Worm (Caenorhabditis elegans): ENCODE data around the gene Y41E3.7.
A peak's percentile ranks its signal among the peaks of the same experiment; 100 is the strongest.

Gene Y41E3.7

DNA sequence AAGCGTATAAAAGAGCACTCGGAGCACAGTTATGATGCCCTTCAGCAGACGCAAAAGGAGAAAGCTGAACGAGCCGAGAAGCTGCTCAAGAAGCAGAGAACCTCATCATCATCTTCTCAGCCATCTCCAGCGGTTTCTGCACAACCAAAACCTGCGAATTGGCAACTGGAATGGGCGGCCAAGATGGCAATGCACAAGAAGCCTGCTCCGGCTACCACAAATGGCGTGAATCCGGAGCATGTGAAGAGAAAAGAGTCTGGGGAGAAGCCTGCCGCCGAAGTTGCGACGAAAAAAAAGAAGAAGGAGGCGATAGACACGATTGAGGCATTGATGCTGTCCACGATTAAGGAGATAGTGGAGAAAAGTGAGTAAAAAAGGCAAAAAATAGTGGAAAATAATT lies 27.3 kb downstream of the Y41E3.7 start:
- TF ChIP-seq odd-2 (tag; optimal IDR thresholded peaks at IDR 0.05) = no peak
- TF ChIP-seq ceh-18 (tag; optimal IDR thresholded peaks at IDR 0.05) = no peak
- no peak for TF ChIP-seq eyg-1 (tag; optimal IDR thresholded peaks at IDR 0.05)
- TF ChIP-seq hlh-8 (tag; optimal IDR thresholded peaks at IDR 0.05) = no peak
- no peak for TF ChIP-seq ttx-3 (tag; optimal IDR thresholded peaks at IDR 0.05)
- no peak for TF ChIP-seq unc-3 (GFP tag; conservative IDR thresholded peaks at IDR 0.05)
- TF ChIP-seq unc-3 (tag; optimal IDR thresholded peaks at IDR 0.05) = no peak
- TF ChIP-seq nfya-1 (tag; optimal IDR thresholded peaks at IDR 0.05) = no peak
- no peak for TF ChIP-seq ceh-22 (tag; optimal IDR thresholded peaks at IDR 0.05)
- TF ChIP-seq T23F11.4 (GFP tag; optimal IDR thresholded peaks at IDR 0.05) = no peak
- TF ChIP-seq lin-11 (tag; optimal IDR thresholded peaks at IDR 0.05) = no peak
- TF ChIP-seq K02D7.2 (tag; optimal IDR thresholded peaks at IDR 0.05) = no peak

DNA sequence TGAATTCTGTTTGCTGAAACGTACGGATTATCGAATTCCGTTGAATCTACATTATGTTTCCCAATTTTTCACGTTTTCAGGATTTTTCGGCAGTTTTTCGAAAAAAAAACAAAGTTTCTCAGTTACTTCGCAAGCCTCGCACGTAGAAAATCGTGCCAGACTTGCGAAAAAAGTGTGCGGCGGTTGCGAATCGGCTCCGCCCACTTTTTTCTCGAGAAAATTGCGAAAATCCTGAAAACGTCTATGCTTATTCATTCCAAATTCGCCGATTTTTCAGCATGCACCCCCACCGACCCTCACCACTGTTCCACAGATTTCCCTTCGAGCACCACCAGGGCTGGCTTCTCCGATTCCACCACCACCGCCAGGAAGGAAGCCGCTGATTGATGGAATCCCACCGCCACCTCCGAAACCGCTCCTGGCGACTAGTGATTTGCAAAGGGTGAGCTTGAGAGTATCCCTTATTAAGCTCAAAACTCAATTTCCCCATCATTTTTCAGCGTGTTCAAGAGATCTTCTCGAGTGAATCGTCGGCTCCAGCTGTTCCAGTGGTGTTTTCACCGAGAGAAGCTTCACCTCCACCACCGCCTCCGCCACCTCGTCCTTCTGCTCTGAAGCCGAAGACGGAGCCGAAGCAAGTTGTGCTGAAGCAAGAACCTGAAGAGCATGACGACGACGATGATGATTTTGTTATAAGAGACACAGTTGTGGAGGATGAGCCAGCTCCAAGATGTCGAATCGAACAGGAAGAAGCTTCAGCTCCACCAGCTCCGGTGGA lies 28.5 kb downstream of the Y41E3.7 start:
- no peak for TF ChIP-seq zip-5 (tag; optimal IDR thresholded peaks at IDR 0.05)
- TF ChIP-seq lin-11 (tag; optimal IDR thresholded peaks at IDR 0.05) = no peak
- no peak for TF ChIP-seq pros-1 (tag; optimal IDR thresholded peaks at IDR 0.05)
- TF ChIP-seq K02D7.2 (tag; optimal IDR thresholded peaks at IDR 0.05) = no peak

DNA sequence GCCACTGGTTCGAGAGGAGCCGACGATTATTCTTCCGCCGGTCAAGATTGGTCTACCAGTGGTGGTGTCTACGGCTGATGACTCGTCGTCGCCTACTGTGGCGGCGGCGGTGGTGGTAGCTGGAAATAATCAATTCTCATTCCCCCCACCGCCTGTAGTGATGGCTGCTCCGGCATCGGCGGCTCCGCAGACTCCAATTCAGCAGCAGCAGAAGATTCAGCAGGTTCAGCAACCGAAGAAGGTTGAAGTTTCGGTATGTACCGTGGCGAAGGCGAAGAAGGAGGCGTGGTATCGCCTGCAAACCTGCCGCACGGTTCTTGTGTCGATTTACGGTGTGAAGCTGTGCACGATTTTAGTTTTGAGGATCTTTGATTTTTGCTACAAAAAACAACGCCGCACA lies 32.3 kb downstream of the Y41E3.7 start:
- TF ChIP-seq syd-9 (tag; optimal IDR thresholded peaks at IDR 0.05) = no peak
- no peak for TF ChIP-seq hlh-15 (tag; optimal IDR thresholded peaks at IDR 0.05)
- TF ChIP-seq unc-3 (GFP tag; conservative IDR thresholded peaks at IDR 0.05) = no peak
- no peak for TF ChIP-seq unc-3 (tag; optimal IDR thresholded peaks at IDR 0.05)
- TF ChIP-seq nfya-1 (tag; optimal IDR thresholded peaks at IDR 0.05) = no peak
- TF ChIP-seq ttx-3 (tag; optimal IDR thresholded peaks at IDR 0.05) = no peak
- no peak for TF ChIP-seq elt-4 (tag; optimal IDR thresholded peaks at IDR 0.05)
- no peak for TF ChIP-seq pha-2 (tag; optimal IDR thresholded peaks at IDR 0.05)
- no peak for TF ChIP-seq dmd-4 (tag; optimal IDR thresholded peaks at IDR 0.05; ENCODE audit: borderline replicate concordance)
- TF ChIP-seq lin-11 (tag; optimal IDR thresholded peaks at IDR 0.05) = no peak
- TF ChIP-seq ceh-9 (tag; optimal IDR thresholded peaks at IDR 0.05) = no peak
- no peak for TF ChIP-seq pax-1 (tag; optimal IDR thresholded peaks at IDR 0.05)

DNA sequence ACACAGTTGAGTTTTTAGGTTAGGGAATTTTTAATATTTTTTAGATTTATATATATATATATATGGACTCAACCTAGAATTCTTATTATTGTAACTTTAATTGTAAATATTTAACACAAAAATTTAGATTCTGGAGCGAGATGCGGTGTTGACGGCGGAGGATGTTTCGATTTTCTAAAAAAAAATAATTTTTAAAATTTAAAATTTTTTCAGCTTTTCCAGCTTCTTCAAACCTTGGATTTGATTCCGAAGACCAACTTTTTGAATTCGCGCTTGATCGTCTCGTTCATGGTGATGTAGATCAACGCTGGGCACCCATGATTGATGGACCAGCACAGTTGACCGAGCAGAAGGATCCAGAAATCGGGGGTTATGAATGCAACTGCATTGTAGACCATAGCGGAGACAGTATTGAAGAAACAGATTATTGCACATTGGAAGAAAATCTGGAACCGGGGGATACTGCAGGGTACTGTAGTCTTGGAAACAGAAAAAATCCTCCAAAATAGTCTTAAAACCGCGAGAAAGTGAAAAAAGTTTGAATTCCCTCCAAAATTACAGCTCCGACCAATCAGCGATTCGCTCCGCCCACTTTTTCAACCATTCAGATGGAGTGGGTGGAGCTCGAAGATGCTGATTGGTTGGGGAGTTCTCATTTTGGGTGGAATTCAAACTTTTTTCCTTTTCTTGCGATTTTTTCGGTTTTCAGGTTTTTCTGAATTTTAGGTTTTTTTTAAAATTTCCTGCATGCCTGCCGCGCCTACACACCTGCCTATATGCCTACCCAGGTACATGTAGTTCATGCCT lies 35.7 kb downstream of the Y41E3.7 start:
- TF ChIP-seq ref-2 (tag; optimal IDR thresholded peaks at IDR 0.05) = no peak
- TF ChIP-seq nfya-1 (tag; optimal IDR thresholded peaks at IDR 0.05) = peak; percentile 98

DNA sequence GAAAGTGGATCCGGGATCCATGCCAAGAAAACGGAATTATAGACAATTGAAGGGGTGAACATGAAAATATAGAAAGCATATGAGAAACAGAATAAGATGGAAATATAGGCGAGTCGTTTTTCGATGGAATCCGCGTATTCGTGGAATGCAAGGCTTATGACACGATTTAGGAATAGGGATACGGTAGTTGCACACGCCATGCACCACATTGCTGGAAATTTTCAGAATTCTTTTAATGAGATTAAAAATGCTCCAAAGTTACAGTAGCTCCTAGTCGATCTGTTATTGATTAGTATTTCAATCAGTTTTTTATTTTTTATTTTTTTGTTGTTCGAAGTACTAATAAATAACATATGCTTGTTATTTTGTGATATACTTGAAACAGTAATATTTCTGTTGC lies 37.2 kb downstream of the Y41E3.7 start:
- TF ChIP-seq dmd-4 (tag; optimal IDR thresholded peaks at IDR 0.05; ENCODE audit: borderline replicate concordance) (no peak), unc-3 (GFP tag; conservative IDR thresholded peaks at IDR 0.05) (no peak), unc-3 (tag; optimal IDR thresholded peaks at IDR 0.05) (no peak), ceh-24 (tag; optimal IDR thresholded peaks at IDR 0.05) (no peak), unc-55 (GFP tag; optimal IDR thresholded peaks at IDR 0.05) (no peak), eyg-1 (tag; optimal IDR thresholded peaks at IDR 0.05) (no peak), pat-9 (tag; optimal IDR thresholded peaks at IDR 0.05) (no peak), che-1 (tag; optimal IDR thresholded peaks at IDR 0.05) (no peak), nfya-1 (tag; optimal IDR thresholded peaks at IDR 0.05) (no peak), ttx-3 (tag; optimal IDR thresholded peaks at IDR 0.05) (no peak), unc-86 (tag; optimal IDR thresholded peaks at IDR 0.05) (no peak), odd-2 (tag; optimal IDR thresholded peaks at IDR 0.05) (no peak), tbx-2 (tag; optimal IDR thresholded peaks at IDR 0.05) (no peak), pros-1 (tag; optimal IDR thresholded peaks at IDR 0.05) (no peak)

DNA sequence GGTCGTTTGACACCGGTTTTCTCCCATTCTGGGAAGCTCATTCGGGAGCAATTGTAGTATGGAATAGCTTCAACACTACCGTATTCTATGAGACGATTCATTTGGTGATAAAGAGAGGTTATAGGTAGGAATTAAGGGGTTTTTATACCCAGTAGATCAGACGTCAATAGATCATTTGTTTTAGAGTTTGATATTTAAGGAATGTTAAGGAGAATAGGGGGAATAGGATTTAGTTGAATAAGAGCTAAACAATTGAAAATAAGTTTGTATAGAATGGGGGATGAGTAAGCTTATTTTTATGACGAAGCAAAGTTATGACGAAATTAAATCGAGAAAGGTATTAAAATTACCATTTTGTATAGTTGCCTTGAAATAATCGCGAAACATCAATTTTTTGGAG lies 39.4 kb downstream of the Y41E3.7 start, which contains the start of gene srt-47:
srt-47 (minus strand) TSS at position 101 of the 400 bp plus-strand sequence.
- TF ChIP-seq pax-1 (tag; optimal IDR thresholded peaks at IDR 0.05) (no peak), ceh-30 (tag; optimal IDR thresholded peaks at IDR 0.05) (no peak), sox-4 (tag; optimal IDR thresholded peaks at IDR 0.05) (no peak), ama-1 (optimal IDR thresholded peaks at IDR 0.05) (no peak), ceh-24 (tag; optimal IDR thresholded peaks at IDR 0.05) (no peak), odd-2 (tag; optimal IDR thresholded peaks at IDR 0.05) (no peak), F13H6.1 (tag; optimal IDR thresholded peaks at IDR 0.05) (no peak), hlh-15 (tag; optimal IDR thresholded peaks at IDR 0.05) (no peak), dmd-4 (tag; optimal IDR thresholded peaks at IDR 0.05; ENCODE audit: borderline replicate concordance) (no peak), pros-1 (tag; optimal IDR thresholded peaks at IDR 0.05) (no peak), unc-3 (GFP tag; conservative IDR thresholded peaks at IDR 0.05) (no peak), unc-3 (tag; optimal IDR thresholded peaks at IDR 0.05) (no peak), sdc-2 (tag; optimal IDR thresholded peaks at IDR 0.05) (no peak), ztf-16 (tag; optimal IDR thresholded peaks at IDR 0.05) (no peak), ceh-18 (tag; optimal IDR thresholded peaks at IDR 0.05) (no peak), elt-2 (tag; optimal IDR thresholded peaks at IDR 0.05) (no peak), che-1 (tag; optimal IDR thresholded peaks at IDR 0.05) (no peak), dve-1 (tag; optimal IDR thresholded peaks at IDR 0.05) (no peak)
